Fruit fly (Drosophila melanogaster): Measurements from ENCODE around the gene mRpS24.

mRpS24 gene

DNA sequence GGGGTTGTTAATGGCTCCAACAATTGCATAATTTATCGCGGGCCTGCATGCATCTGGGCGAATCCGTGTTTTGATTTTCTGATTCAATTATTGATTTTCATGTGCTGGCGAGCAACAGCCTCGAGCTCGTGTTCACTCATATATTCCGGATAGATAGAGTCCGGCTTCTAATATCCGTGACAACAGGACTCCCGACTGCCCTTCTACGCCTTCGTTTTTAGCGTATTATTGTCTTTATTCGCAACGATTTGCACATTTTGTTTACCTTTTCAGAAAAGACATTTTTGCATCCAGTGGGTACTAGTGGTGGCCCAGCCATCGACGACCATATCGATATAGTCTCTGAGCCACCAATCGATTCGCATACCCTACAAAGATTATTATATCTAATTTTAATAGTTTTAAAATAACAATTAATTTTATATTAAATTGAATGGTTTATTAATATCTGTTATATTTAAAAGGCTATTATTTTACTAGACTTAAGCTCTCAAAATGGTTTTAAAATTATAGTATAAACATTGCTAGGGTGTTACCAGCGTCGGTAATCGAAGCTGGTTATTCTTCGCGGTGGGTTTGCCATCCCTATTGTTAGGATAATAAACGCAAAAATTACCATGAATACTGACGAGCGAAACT, 2.1 kb downstream of the mRpS24 start, which contains the start of the genes Myo95E and TBC1d7 (continued):
- TF ChIP-seq Stat92E (GFP tag; optimal IDR thresholded peaks at IDR 0.05) (peak in 1 of 3 experiments; percentile 7), Ets97D (GFP tag; optimal IDR thresholded peaks at IDR 0.05) (peak; percentile 47), tap (tag; optimal IDR thresholded peaks at IDR 0.05) (no peak), CG33213 (GFP tag; optimal IDR thresholded peaks at IDR 0.05) (peak; percentile 47), BEAF-32 (GFP tag; optimal IDR thresholded peaks at IDR 0.05) (peak; percentile 77), CHES-1-like (GFP tag; optimal IDR thresholded peaks at IDR 0.05) (peak; percentile 48), CG31224 (GFP tag; IDR thresholded peaks at IDR 0.05) (peak; percentile 83), Hr3 (GFP tag; optimal IDR thresholded peaks at IDR 0.05) (peak; percentile 90), Sin3A (optimal IDR thresholded peaks at IDR 0.05) (peak; percentile 5), eyg (GFP tag; optimal IDR thresholded peaks at IDR 0.05) (no peak), fd102C (GFP tag; optimal IDR thresholded peaks at IDR 0.05) (peak; percentile 35), luna (GFP tag; optimal IDR thresholded peaks at IDR 0.05) (no peak), CG10321 (GFP tag; IDR thresholded peaks at IDR 0.05) (peak; percentile 69), run (tag; optimal IDR thresholded peaks at IDR 0.05) (peak; percentile 72), salm (tag; optimal IDR thresholded peaks at IDR 0.05) (peak; percentile 74), CG13123 (GFP tag; optimal IDR thresholded peaks at IDR 0.05) (peak; percentile 70), CG11696 (GFP tag; IDR thresholded peaks at IDR 0.05) (peak; percentile 72), sens (GFP tag) (peak; percentile 88), pnt (GFP tag; optimal IDR thresholded peaks at IDR 0.05) (peak; percentile 9), CG17568 (GFP tag; optimal IDR thresholded peaks at IDR 0.05) (no peak), CG14050 (GFP tag; IDR thresholded peaks at IDR 0.05) (peak; percentile 80), Mad (GFP tag; optimal IDR thresholded peaks at IDR 0.05) (peak; percentile 60), Doc2 (GFP tag; IDR thresholded peaks at IDR 0.05) (peak; percentile 75; the same call in 1 of the 2 replicates), gt (GFP tag; IDR thresholded peaks at IDR 0.05) (peak; percentile 72), pfk (GFP tag; optimal IDR thresholded peaks at IDR 0.05) (no peak), CG7271 (tag; optimal IDR thresholded peaks at IDR 0.05) (peak; percentile 60), dimm (GFP tag; IDR thresholded peaks at IDR 0.05) (peak; percentile 91), HLH3B (GFP tag; IDR thresholded peaks at IDR 0.05) (peak; percentile 91), Dip3 (GFP tag; optimal IDR thresholded peaks at IDR 0.05) (peak; percentile 54), Adf1 (GFP tag; IDR thresholded peaks at IDR 0.05) (peak; percentile 65; the same call in 1 of the 2 replicates), abd-A (tag; optimal IDR thresholded peaks at IDR 0.05) (no peak), CG18262 (tag; optimal IDR thresholded peaks at IDR 0.05) (peak; percentile 90), CG2202 (tag; optimal IDR thresholded peaks at IDR 0.05) (peak; percentile 63), hkb (optimal IDR thresholded peaks at IDR 0.05) (no peak), hkb (GFP tag; IDR thresholded peaks at IDR 0.05) (peak; percentile 92), pb (GFP tag; optimal IDR thresholded peaks at IDR 0.05) (no peak), lov (optimal IDR thresholded peaks at IDR 0.05) (no peak), lov (GFP tag; IDR thresholded peaks at IDR 0.05) (peak; percentile 75; the same call in 2 of the 3 replicates), CG7963 (GFP tag; IDR thresholded peaks at IDR 0.05; ENCODE audit: partially characterized antibody) (0 out of 3 replicates have a peak, but pooled peaks have one; percentile 11), chm (GFP tag; IDR thresholded peaks at IDR 0.05) (peak; percentile 82), H2.0 (GFP tag; IDR thresholded peaks at IDR 0.05) (peak; percentile 76), CG15696 (tag; optimal IDR thresholded peaks at IDR 0.05) (peak; percentile 71), Hmx (GFP tag; optimal IDR thresholded peaks at IDR 0.05) (no peak), CG3726 (GFP tag; IDR thresholded peaks at IDR 0.05) (peak; percentile 89), CG9437 (GFP tag; optimal IDR thresholded peaks at IDR 0.05) (peak; percentile 81), fd3F (GFP tag; optimal IDR thresholded peaks at IDR 0.05) (peak; percentile 81), Deaf1 (tag; optimal IDR thresholded peaks at IDR 0.05) (no peak), CG16779 (GFP tag; IDR thresholded peaks at IDR 0.05) (0 out of 2 replicates have a peak, but pooled peaks have one; percentile 46), br (optimal IDR thresholded peaks at IDR 0.05) (no peak), CG11504 (tag; optimal IDR thresholded peaks at IDR 0.05) (no peak), CG16815 (GFP tag; optimal IDR thresholded peaks at IDR 0.05) (peak; percentile 79), CG1792 (GFP tag; optimal IDR thresholded peaks at IDR 0.05) (no peak)
